Worm (Caenorhabditis elegans) whole organism, young adult: ENCODE results near the gene D1086.7.

Experiments
- B0261.1 ChIP-seq: sonication (generic microtip); optimal IDR thresholded peaks from 2 replicates; lab custom pipeline; 2016; ENCODE audit warnings: mild to moderate bottlenecking, missing genetic modification characterization, moderate library complexity, missing compliant biosample characterization
- F22D6.2 ChIP-seq: sonication (generic microtip); optimal IDR thresholded peaks from 2 replicates; lab custom pipeline; 2016; ENCODE audit warnings: mild to moderate bottlenecking, missing genetic modification characterization, missing compliant biosample characterization
- F39B2.1 ChIP-seq: fragments of 200-800 bp; sonication (Bioruptor generic); IDR thresholded peaks from 2 replicates; pipeline ENCODE4 v1.3.6; 2022; ENCODE audit warnings: missing genetic modification reagents, missing genetic modification characterization, missing compliant biosample characterization
- F49E8.2 ChIP-seq: sonication (generic microtip); optimal IDR thresholded peaks from 3 replicates; lab custom pipeline; 2017; ENCODE audit warnings: missing genetic modification characterization, mild to moderate bottlenecking, missing compliant biosample characterization, antibody characterized with exemption, moderate library complexity; ENCODE audit not compliant: insufficient read depth
- F52B5.7 ChIP-seq: sonication (generic microtip); optimal IDR thresholded peaks from 2 replicates; lab custom pipeline; 2016; ENCODE audit warnings: mild to moderate bottlenecking, missing genetic modification characterization, missing compliant biosample characterization
- F55B11.4 ChIP-seq: sonication (generic microtip); optimal IDR thresholded peaks from 2 replicates; lab custom pipeline; 2016; ENCODE audit warnings: missing compliant biosample characterization, missing genetic modification characterization, borderline replicate concordance; ENCODE audit not compliant: insufficient read depth
- F57A8.1 ChIP-seq: fragments of 200-800 bp; sonication (Bioruptor generic); optimal IDR thresholded peaks from 2 replicates; lab custom pipeline; 2018; ENCODE audit warnings: mild to moderate bottlenecking, missing genetic modification characterization, moderate library complexity, missing compliant biosample characterization
- F57C9.4 ChIP-seq: sonication (generic microtip); optimal IDR thresholded peaks from 2 replicates; lab custom pipeline; 2017; ENCODE audit warnings: mild to moderate bottlenecking, missing genetic modification characterization, missing compliant biosample characterization
- T26A5.8 ChIP-seq: sonication (generic microtip); optimal IDR thresholded peaks from 2 replicates; lab custom pipeline; 2016; ENCODE audit warnings: missing genetic modification characterization, missing compliant biosample characterization
- Y53F4B.3 ChIP-seq: fragments of 200-800 bp; sonication (Bioruptor generic); IDR thresholded peaks from 2 replicates; pipeline ENCODE4 v1.3.6; 2022; ENCODE audit warnings: missing genetic modification reagents, missing genetic modification characterization, missing compliant biosample characterization
- Y53G8AR.9 ChIP-seq: fragments of 200-800 bp; sonication (Bioruptor generic); conservative IDR thresholded peaks from 2 replicates; pipeline ENCODE4 v1.3.6; 2022; ENCODE audit warnings: missing genetic modification reagents, missing genetic modification characterization, missing compliant biosample characterization
- Y79H2A.3 ChIP-seq: fragments of 200-800 bp; sonication (Bioruptor generic); conservative IDR thresholded peaks from 2 replicates; pipeline ENCODE4 v1.3.6; 2022; ENCODE audit warnings: missing genetic modification reagents, missing genetic modification characterization, missing compliant biosample characterization
- ZK185.1 ChIP-seq: sonication (generic microtip); optimal IDR thresholded peaks from 2 replicates; lab custom pipeline; 2016; ENCODE audit warnings: mild to moderate bottlenecking, missing genetic modification characterization, missing compliant biosample characterization; ENCODE audit not compliant: poor library complexity, severe bottlenecking
- akir-1 ChIP-seq: fragments of 200-800 bp; sonication (Bioruptor generic); optimal IDR thresholded peaks from 2 replicates; lab custom pipeline; 2018; ENCODE audit warnings: mild to moderate bottlenecking, missing genetic modification characterization, moderate library complexity, missing compliant biosample characterization
- aptf-2 ChIP-seq: fragments of 200-800 bp; sonication (Bioruptor generic); conservative IDR thresholded peaks from 2 replicates; pipeline ENCODE4 v1.3.6; 2022; ENCODE audit warnings: missing genetic modification reagents, missing genetic modification characterization, missing compliant biosample characterization
- bed-2 ChIP-seq: fragments of 200-800 bp; sonication (Bioruptor generic); IDR thresholded peaks from 2 replicates; pipeline ENCODE4 v1.3.6; 2022; ENCODE audit warnings: missing genetic modification reagents, missing genetic modification characterization, missing compliant biosample characterization
- ccch-3 ChIP-seq: fragments of 200-800 bp; sonication (Bioruptor generic); optimal IDR thresholded peaks from 2 replicates; lab custom pipeline; 2018; ENCODE audit warnings: mild to moderate bottlenecking, missing genetic modification characterization, missing compliant biosample characterization
- ceh-40 ChIP-seq: fragments of 200-800 bp; sonication (Bioruptor generic); IDR thresholded peaks from 2 replicates; pipeline ENCODE4 v1.3.6; 2022; ENCODE audit warnings: missing genetic modification characterization, missing compliant biosample characterization
- ceh-58 ChIP-seq: fragments of 200-800 bp; sonication (Bioruptor generic); IDR thresholded peaks from 2 replicates; pipeline ENCODE4 v1.3.6; 2022; ENCODE audit warnings: missing genetic modification characterization, missing compliant biosample characterization
- dox-1 ChIP-seq: fragments of 200-800 bp; sonication (Bioruptor generic); IDR thresholded peaks from 2 replicates; pipeline ENCODE4 v1.3.6; 2022; ENCODE audit warnings: missing genetic modification reagents, missing genetic modification characterization, missing compliant biosample characterization
- dpl-1 ChIP-seq: fragments of 150-350 bp; optimal IDR thresholded peaks from 2 replicates; lab custom pipeline; 2014; ENCODE audit warnings: missing biosample characterization, missing genetic modification reagents, missing genetic modification characterization
- egl-18 ChIP-seq: fragments of 200-800 bp; sonication (Bioruptor generic); IDR thresholded peaks from 2 replicates; pipeline ENCODE4 v1.3.6; 2022; ENCODE audit warnings: missing genetic modification reagents, missing genetic modification characterization, missing compliant biosample characterization
- egrh-3 ChIP-seq: fragments of 200-800 bp; sonication (Bioruptor generic); IDR thresholded peaks from 2 replicates; pipeline ENCODE4 v1.3.6; 2022; ENCODE audit warnings: missing genetic modification reagents, missing genetic modification characterization, missing compliant biosample characterization
- ekl-4 ChIP-seq: fragments of 200-800 bp; sonication (Bioruptor generic); IDR thresholded peaks from 2 replicates; pipeline ENCODE4 v1.3.6; 2022; ENCODE audit warnings: missing genetic modification reagents, missing genetic modification characterization, missing compliant biosample characterization
- fkh-3 ChIP-seq: sonication (generic microtip); optimal IDR thresholded peaks from 2 replicates; lab custom pipeline; 2016; ENCODE audit warnings: mild to moderate bottlenecking, missing genetic modification characterization, missing compliant biosample characterization
- gei-17 ChIP-seq: fragments of 200-800 bp; sonication (Bioruptor generic); optimal IDR thresholded peaks from 2 replicates; lab custom pipeline; 2018; ENCODE audit warnings: mild to moderate bottlenecking, missing genetic modification characterization, missing compliant biosample characterization
- him-1 ChIP-seq: sonication (generic microtip); optimal IDR thresholded peaks from 2 replicates; lab custom pipeline; 2016; ENCODE audit warnings: missing genotype, missing genetic modification reagents, missing genetic modification characterization, missing compliant biosample characterization
- hlh-26 ChIP-seq: fragments of 200-800 bp; sonication (Bioruptor generic); conservative IDR thresholded peaks from 2 replicates; pipeline ENCODE4 v1.3.6; 2022; ENCODE audit warnings: missing genetic modification reagents, missing genetic modification characterization, missing compliant biosample characterization
- hmg-1.2 ChIP-seq: fragments of 200-800 bp; sonication (Bioruptor generic); IDR thresholded peaks from 2 replicates; pipeline ENCODE4 v1.3.6; 2022; ENCODE audit warnings: missing genetic modification reagents, missing genetic modification characterization, missing compliant biosample characterization
- hsf-1 ChIP-seq: fragments of 200-800 bp; sonication (Bioruptor generic); IDR thresholded peaks from 2 replicates; pipeline ENCODE4 v1.3.6; 2022; ENCODE audit warnings: missing genetic modification reagents, missing genetic modification characterization, missing compliant biosample characterization
- lin-26 ChIP-seq: fragments of 200-800 bp; sonication (Bioruptor generic); IDR thresholded peaks from 2 replicates; pipeline ENCODE4 v1.3.6; 2022; ENCODE audit warnings: missing genetic modification reagents, missing genetic modification characterization, missing compliant biosample characterization
- lin-35 ChIP-seq, 3 experiments: fragments of 150-350 bp in 2 of 3; sonication (generic microtip) in 1 of 3; optimal IDR thresholded peaks; 2 replicates each; lab custom pipeline; 2014 to 2018; ENCODE audit warnings: missing biosample characterization in 3 of 3, missing genetic modification characterization in 3 of 3, missing genetic modification reagents in 3 of 3
- lsy-27 ChIP-seq: sonication (generic microtip); optimal IDR thresholded peaks from 2 replicates; lab custom pipeline; 2017; ENCODE audit warnings: missing genetic modification characterization, mild to moderate bottlenecking, missing compliant biosample characterization, antibody characterized with exemption, missing genotype, borderline replicate concordance; ENCODE audit not compliant: insufficient read depth
- mes-4 ChIP-seq: sonication (generic microtip); optimal IDR thresholded peaks from 2 replicates; lab custom pipeline; 2016; ENCODE audit warnings: missing genotype, missing genetic modification characterization, missing compliant biosample characterization
- nfya-1 ChIP-seq: sonication (generic microtip); optimal IDR thresholded peaks from 2 replicates; lab custom pipeline; 2017; ENCODE audit warnings: antibody characterized with exemption, missing compliant biosample characterization, missing genetic modification characterization, borderline replicate concordance; ENCODE audit not compliant: insufficient read depth
- nhr-120 ChIP-seq: fragments of 200-800 bp; sonication (Bioruptor generic); IDR thresholded peaks from 2 replicates; pipeline ENCODE4 v1.3.6; 2022; ENCODE audit warnings: missing genetic modification characterization, missing compliant biosample characterization
- nhr-80 ChIP-seq: sonication (generic microtip); optimal IDR thresholded peaks from 2 replicates; lab custom pipeline; 2016; ENCODE audit warnings: missing genetic modification characterization, missing compliant biosample characterization
- nhr-90 ChIP-seq: sonication (generic microtip); optimal IDR thresholded peaks from 2 replicates; lab custom pipeline; 2016; ENCODE audit warnings: missing genotype, mild to moderate bottlenecking, missing genetic modification characterization, missing compliant biosample characterization
- sdz-38 ChIP-seq: sonication (generic microtip); optimal IDR thresholded peaks from 2 replicates; lab custom pipeline; 2016; ENCODE audit warnings: missing genotype, missing genetic modification characterization, missing compliant biosample characterization
- snpc-1.3 ChIP-seq: sonication (generic microtip); optimal IDR thresholded peaks from 2 replicates; lab custom pipeline; 2017; ENCODE audit warnings: missing genetic modification characterization, mild to moderate bottlenecking, missing compliant biosample characterization, antibody characterized with exemption, moderate library complexity, missing genotype, missing genetic modification reagents; ENCODE audit not compliant: insufficient read depth
- snpc-3.4 ChIP-seq: sonication (generic microtip); optimal IDR thresholded peaks from 2 replicates; lab custom pipeline; 2017; ENCODE audit warnings: missing genetic modification characterization, mild to moderate bottlenecking, missing compliant biosample characterization, antibody characterized with exemption, moderate library complexity, missing genotype, missing genetic modification reagents
- somi-1 ChIP-seq: fragments of 200-800 bp; sonication (Bioruptor generic); optimal IDR thresholded peaks from 2 replicates; lab custom pipeline; 2018; ENCODE audit warnings: mild to moderate bottlenecking, missing genetic modification characterization, missing compliant biosample characterization
- sptf-2 ChIP-seq: fragments of 200-800 bp; sonication (Bioruptor generic); optimal IDR thresholded peaks from 2 replicates; lab custom pipeline; 2018; ENCODE audit warnings: mild to moderate bottlenecking, missing genetic modification characterization, missing compliant biosample characterization
- tbx-9 ChIP-seq: sonication (generic microtip); optimal IDR thresholded peaks from 2 replicates; lab custom pipeline; 2016; ENCODE audit warnings: borderline replicate concordance, missing genetic modification characterization, inconsistent platforms, missing compliant biosample characterization
- tlf-1 ChIP-seq: fragments of 200-800 bp; sonication (Bioruptor generic); optimal IDR thresholded peaks from 2 replicates; lab custom pipeline; 2018; ENCODE audit warnings: mild to moderate bottlenecking, missing genetic modification characterization, missing compliant biosample characterization
- unc-62 ChIP-seq: fragments of 150-350 bp; optimal IDR thresholded peaks from 2 replicates; lab custom pipeline; 2014; ENCODE audit warnings: missing biosample characterization, missing genetic modification reagents, missing genetic modification characterization
- xnd-1 ChIP-seq: sonication (generic microtip); optimal IDR thresholded peaks from 2 replicates; lab custom pipeline; 2016; ENCODE audit warnings: missing genotype, missing genetic modification reagents, missing genetic modification characterization, missing compliant biosample characterization
- ztf-18 ChIP-seq: sonication (generic microtip); optimal IDR thresholded peaks from 2 replicates; lab custom pipeline; 2016; ENCODE audit warnings: missing genotype, mild to moderate bottlenecking, missing genetic modification characterization, missing compliant biosample characterization
- ztf-26 ChIP-seq: sonication (generic microtip); optimal IDR thresholded peaks from 2 replicates; lab custom pipeline; 2017; ENCODE audit warnings: missing genetic modification characterization, missing compliant biosample characterization

D1086.7 gene

ce11 chrV:14092403-14092802 lies 8.3 kb downstream of the D1086.7 start, which contains the start of gene D1086.3 (continued):
- TF ChIP-seq lsy-27 (tag; lab: Kevin White, UChicago) (no peak), dox-1 (GFP tag; lab: Robert Waterston, UW) (no peak), F57A8.1 (no peak), hsf-1 (GFP tag; lab: Robert Waterston, UW) (no peak), nfya-1 (no peak), Y53G8AR.9 (0 out of 2 replicates have a peak, but pooled peaks have one; percentile 69), B0261.1 (tag; lab: Kevin White, UChicago) (peak; percentile 5), aptf-2 (GFP tag; lab: Robert Waterston, UW) (no peak), F39B2.1 (GFP tag; lab: Robert Waterston, UW) (no peak), fkh-3 (tag; lab: Kevin White, UChicago) (no peak), sptf-2 (GFP tag; lab: Kevin White, UChicago) (no peak), egrh-3 (GFP tag; lab: Robert Waterston, UW) (no peak), dpl-1 (GFP tag; lab: Kevin White, UChicago) (no peak), tbx-9 (tag; lab: Kevin White, UChicago) (no peak), hmg-1.2 (GFP tag; lab: Robert Waterston, UW) (peak; percentile 97), F52B5.7 (tag; lab: Kevin White, UChicago) (no peak), T26A5.8 (tag; lab: Kevin White, UChicago) (no peak), tlf-1 (GFP tag; lab: Kevin White, UChicago) (no peak), bed-2 (GFP tag; lab: Robert Waterston, UW) (no peak), somi-1 (GFP tag; lab: Kevin White, UChicago) (no peak), ceh-40 (GFP tag; lab: Robert Waterston, UW) (no peak), lin-26 (GFP tag; lab: Robert Waterston, UW) (0 out of 2 replicates have a peak, but pooled peaks have one; percentile 54), snpc-3.4 (peak; percentile 98), nhr-80 (tag; lab: Kevin White, UChicago) (no peak), ccch-3 (GFP tag; lab: Kevin White, UChicago) (no peak), lin-35 (GFP tag; optimal IDR thresholded peaks at IDR 0.05; lab: Kevin White, UChicago) (no peak), hlh-26 (no peak), ceh-58 (GFP tag; lab: Robert Waterston, UW) (no peak), gei-17 (no peak), ekl-4 (GFP tag; lab: Robert Waterston, UW) (peak; percentile 55), Y79H2A.3 (GFP tag; lab: Robert Waterston, UW) (no peak), egl-18 (no peak), F55B11.4 (tag; lab: Kevin White, UChicago) (no peak), snpc-1.3 (tag; lab: Kevin White, UChicago) (peak; percentile 93), ztf-18 (peak; percentile 35), ztf-26 (tag; lab: Kevin White, UChicago) (no peak), sdz-38 (tag; lab: Kevin White, UChicago) (no peak), Y53F4B.3 (GFP tag; lab: Robert Waterston, UW) (peak; percentile 21; the same call in 1 of the 2 replicates), xnd-1 (peak; percentile 49), ZK185.1 (tag; lab: Kevin White, UChicago) (no peak), akir-1 (GFP tag; lab: Kevin White, UChicago) (no peak), him-1 (tag; lab: Kevin White, UChicago) (peak; percentile 97), F22D6.2 (tag; lab: Kevin White, UChicago) (no peak), F57C9.4 (tag; lab: Kevin White, UChicago) (no peak), nhr-90 (no peak), nhr-120 (GFP tag; lab: Robert Waterston, UW) (no peak), unc-62 (no peak), F49E8.2 (tag; lab: Kevin White, UChicago) (peak; percentile 76), mes-4 (tag; lab: Kevin White, UChicago) (no peak)
